Fruit fly (Drosophila melanogaster) whole organism, adult: ENCODE measurements around the gene Arp2.
A peak's percentile ranks its signal among the peaks of the same experiment; 100 is the strongest.

Experiments
- CG12768 ChIP-seq: fragments of 200-800 bp; sonication (Bioruptor generic); optimal IDR thresholded peaks from 2 replicates; lab custom pipeline; 2017; ENCODE audit warnings: missing biosample characterization, missing genetic modification characterization, mild to moderate bottlenecking, moderate library complexity, missing genetic modification reagents
- CG14711 ChIP-seq: fragments of 200-800 bp; sonication (Bioruptor generic); optimal IDR thresholded peaks from 2 replicates; lab custom pipeline; 2018; ENCODE audit warnings: missing biosample characterization, mild to moderate bottlenecking, missing genetic modification characterization, moderate library complexity
- CG5204 ChIP-seq: fragments of 200-800 bp; sonication (Bioruptor generic); optimal IDR thresholded peaks from 2 replicates; lab custom pipeline; 2016; ENCODE audit warnings: missing biosample characterization, missing genetic modification characterization
- CG7045 ChIP-seq: fragments of 200-800 bp; sonication (Bioruptor generic); optimal IDR thresholded peaks from 2 replicates; lab custom pipeline; 2017; ENCODE audit warnings: missing biosample characterization, mild to moderate bottlenecking, missing genetic modification characterization
- CG7101 ChIP-seq: fragments of 200-800 bp; sonication (Bioruptor generic); optimal IDR thresholded peaks from 2 replicates; lab custom pipeline; 2018; ENCODE audit warnings: missing biosample characterization, mild to moderate bottlenecking, missing genetic modification characterization, moderate library complexity
- Clk ChIP-seq: fragments of 200-800 bp; sonication (Bioruptor generic); optimal IDR thresholded peaks from 2 replicates; lab custom pipeline; 2017; ENCODE audit warnings: missing biosample characterization, missing genetic modification characterization
- bab1 ChIP-seq: fragments of 200-800 bp; sonication (Bioruptor generic); optimal IDR thresholded peaks from 3 replicates; lab custom pipeline; 2019; ENCODE audit warnings: missing biosample characterization, mild to moderate bottlenecking, missing genetic modification characterization, moderate library complexity
- cnc ChIP-seq, 2 experiments: fragments of >200 bp; optimal IDR thresholded peaks; 2 replicates each; lab custom pipeline; 2017
- kay ChIP-seq: fragments of 200-800 bp; sonication (Bioruptor generic); peaks from one replicate; lab custom pipeline; 2016; ENCODE audit warnings: missing biosample characterization, missing genetic modification characterization, borderline replicate concordance
- ovo ChIP-seq: fragments of 200-800 bp; sonication (Bioruptor generic); optimal IDR thresholded peaks from 2 replicates; lab custom pipeline; 2016; ENCODE audit warnings: missing biosample characterization, missing genetic modification characterization
- pad ChIP-seq: fragments of 200-800 bp; sonication (Bioruptor generic); optimal IDR thresholded peaks from 3 replicates; lab custom pipeline; 2017; ENCODE audit warnings: missing biosample characterization, missing genetic modification characterization, mild to moderate bottlenecking, moderate library complexity, missing genetic modification reagents
- toe ChIP-seq: fragments of 200-800 bp; sonication (Bioruptor generic); optimal IDR thresholded peaks from 2 replicates; lab custom pipeline; 2016; ENCODE audit warnings: missing biosample characterization, missing genetic modification characterization

DNA sequence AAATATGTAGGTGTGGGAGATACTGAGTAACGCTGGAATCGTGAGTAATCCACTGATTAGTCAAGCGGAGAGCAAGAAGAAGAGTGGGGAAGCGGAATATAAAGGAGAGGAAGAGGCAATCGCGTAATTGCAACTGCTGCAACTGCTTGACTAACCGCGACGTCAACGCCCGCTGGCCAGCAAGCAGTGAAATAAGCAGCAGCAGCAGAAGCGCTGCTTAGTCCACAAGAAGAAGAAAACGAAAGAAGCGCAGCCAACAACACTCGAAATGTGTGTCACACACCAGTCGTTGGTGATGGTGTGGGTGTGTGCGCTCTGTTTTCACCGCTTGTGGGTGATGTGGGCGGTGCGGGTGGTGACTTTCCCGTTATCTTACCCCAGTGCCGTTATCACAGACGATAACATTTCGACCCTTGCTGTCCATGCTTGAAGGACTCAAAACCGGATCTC is 775 bp downstream of the Arp2 start:
- TF ChIP-seq ovo (GFP tag; lab: Kevin White, UChicago) (peak; percentile 45), CG14711 (tag; lab: Kevin White, UChicago) (no peak), kay (no peak), cnc (optimal IDR thresholded peaks at IDR 0.05; lab: Kevin White, UChicago) (no peak), CG5204 (no peak), Clk (GFP tag; lab: Kevin White, UChicago) (no peak), pad (GFP tag; lab: Kevin White, UChicago) (no peak), CG7045 (GFP tag; lab: Kevin White, UChicago) (no peak), CG7101 (tag; lab: Kevin White, UChicago) (no peak), bab1 (no peak), CG12768 (no peak), toe (GFP tag; lab: Kevin White, UChicago) (no peak)
